Worm (Caenorhabditis elegans) whole organism, late embryonic: ENCODE results near the gene Y51H7C.13.

Source experiments
- ama-1 ChIP-seq: fragments of 150-350 bp; optimal IDR thresholded peaks from 2 replicates; lab custom pipeline; 2014
- ceh-9 ChIP-seq: sonication (generic microtip); optimal IDR thresholded peaks from 2 replicates; lab custom pipeline; 2016; ENCODE audit warnings: mild to moderate bottlenecking, missing genetic modification characterization, inconsistent platforms, missing compliant biosample characterization

- TF ChIP-seq ceh-9 (tag; lab: Kevin White, UChicago) (no peak), ama-1 (lab: Kevin White, UChicago) (no peak)
These were observed 11.6 kb upstream of the Y51H7C.13 start for ce11 chrII:1477975-1478374.
